Worm (Caenorhabditis elegans): ENCODE results near the gene CD4.11.

DNA sequence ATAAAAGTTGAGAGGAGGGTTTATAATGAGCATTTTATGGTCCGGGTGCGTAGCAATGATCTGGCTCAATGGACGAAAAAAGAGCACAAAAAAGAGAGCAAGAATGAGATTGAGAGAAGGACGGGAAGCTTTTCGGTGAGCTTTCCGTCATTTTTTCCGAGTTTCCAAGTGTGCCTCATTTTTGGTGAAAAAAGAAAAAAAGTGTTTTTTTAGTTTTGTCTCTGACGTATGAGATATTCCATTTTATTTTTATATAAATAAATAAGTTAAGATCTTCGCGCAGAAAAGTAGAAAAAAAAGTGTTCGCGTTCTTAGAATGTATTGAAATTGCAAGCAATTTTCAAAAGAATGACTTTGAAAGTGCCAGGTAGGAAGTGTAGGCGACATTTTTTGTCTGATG lies 35.1 kb downstream of the CD4.11 start, which contains the start of gene memb-2:
- TF ChIP-seq zag-1 (tag; optimal IDR thresholded peaks at IDR 0.05) (no peak), dve-1 (tag; optimal IDR thresholded peaks at IDR 0.05; ENCODE audit: insufficient read depth) (no peak)

Measured in whole organism, L4 larva.